Worm (Caenorhabditis elegans) whole organism, L2 larva: ENCODE measurements around the gene dkc-1.

Experiments
- ama-1 ChIP-seq: fragments of 150-350 bp; optimal IDR thresholded peaks from 2 replicates; lab custom pipeline; 2018; ENCODE audit warnings: inconsistent platforms
- ceh-16 ChIP-seq: fragments of 150-350 bp; optimal IDR thresholded peaks from 2 replicates; lab custom pipeline; 2014; ENCODE audit warnings: missing biosample characterization, missing genetic modification characterization
- ceh-82 ChIP-seq: fragments of 150-350 bp; optimal IDR thresholded peaks from 2 replicates; lab custom pipeline; 2014; ENCODE audit warnings: missing biosample characterization, missing genetic modification characterization
- elt-3 ChIP-seq: sonication (generic microtip); optimal IDR thresholded peaks from 2 replicates; lab custom pipeline; 2017; ENCODE audit warnings: missing biosample characterization, missing genetic modification characterization
- fos-1 ChIP-seq: fragments of 150-350 bp; optimal IDR thresholded peaks from 2 replicates; lab custom pipeline; 2014; ENCODE audit warnings: missing biosample characterization, missing genetic modification characterization
- lin-13 ChIP-seq: fragments of 150-350 bp; optimal IDR thresholded peaks from 2 replicates; lab custom pipeline; 2014; ENCODE audit warnings: missing biosample characterization, missing genetic modification reagents, missing genetic modification characterization
- nhr-237 ChIP-seq: fragments of 150-350 bp; optimal IDR thresholded peaks from 2 replicates; lab custom pipeline; 2014; ENCODE audit warnings: missing biosample characterization, missing genetic modification characterization
- sem-4 ChIP-seq: fragments of 150-350 bp; optimal IDR thresholded peaks from 2 replicates; lab custom pipeline; 2014; ENCODE audit warnings: missing biosample characterization, missing genetic modification reagents, missing genetic modification characterization
- skn-1 ChIP-seq: sonication (generic microtip); optimal IDR thresholded peaks from 2 replicates; lab custom pipeline; 2017; ENCODE audit warnings: missing biosample characterization, missing genetic modification characterization
- unc-62 ChIP-seq: fragments of 150-350 bp; optimal IDR thresholded peaks from 2 replicates; lab custom pipeline; 2014; ENCODE audit warnings: missing biosample characterization, missing genetic modification reagents, missing genetic modification characterization
- zag-1 ChIP-seq: fragments of 150-350 bp; optimal IDR thresholded peaks from 2 replicates; lab custom pipeline; 2014; ENCODE audit warnings: missing biosample characterization, missing genetic modification characterization
- ztf-11 ChIP-seq: sonication (generic microtip); optimal IDR thresholded peaks from 2 replicates; lab custom pipeline; 2017; ENCODE audit warnings: missing biosample characterization, missing genetic modification characterization
- ztf-4 ChIP-seq: fragments of 150-350 bp; optimal IDR thresholded peaks from 2 replicates; lab custom pipeline; 2014; ENCODE audit warnings: missing biosample characterization, missing genetic modification characterization

DNA sequence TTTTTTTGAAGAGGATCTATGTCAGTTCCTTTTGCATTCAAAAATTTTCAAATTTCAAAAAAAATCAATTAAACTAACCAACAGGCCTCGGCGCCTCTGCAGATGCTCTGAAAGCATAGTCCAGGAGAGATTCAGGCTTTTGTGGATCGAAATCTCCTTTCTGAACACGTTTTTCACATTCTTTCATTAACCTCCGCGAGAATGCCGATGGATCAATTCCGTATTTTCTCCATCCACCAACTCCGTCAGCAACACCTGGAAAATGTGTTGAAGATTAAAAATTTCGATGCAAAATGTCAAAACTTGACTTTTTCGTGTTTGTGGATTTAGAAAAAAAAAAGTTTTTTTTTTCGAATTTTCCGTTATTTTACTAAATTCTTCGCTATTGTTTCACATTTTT, 33.7 kb upstream of the dkc-1 start:
- TF ChIP-seq ceh-16 (tag; lab: Kevin White, UChicago) (no peak), fos-1 (no peak), nhr-237 (tag; lab: Kevin White, UChicago) (no peak), lin-13 (GFP tag; lab: Kevin White, UChicago) (no peak), ama-1 (lab: Kevin White, UChicago) (no peak), ztf-4 (no peak), ztf-11 (tag; lab: Kevin White, UChicago) (no peak), skn-1 (no peak), sem-4 (tag; lab: Kevin White, UChicago) (no peak), ceh-82 (no peak), elt-3 (tag; lab: Kevin White, UChicago) (no peak), unc-62 (GFP tag; lab: Kevin White, UChicago) (no peak), zag-1 (tag; lab: Kevin White, UChicago) (no peak)
